Fruit fly (Drosophila melanogaster) whole organism: ENCODE data around the gene Pph13.

ENCODE experiments used
- CG8478 ChIP-seq: fragments of >200 bp; optimal IDR thresholded peaks from 2 replicates; lab custom pipeline; 2018; ENCODE audit warnings: inconsistent platforms
- Dll ChIP-seq: fragments of >200 bp; optimal IDR thresholded peaks from 2 replicates; lab custom pipeline; 2017
- EcR ChIP-seq, 2 experiments: fragments of >200 bp; optimal IDR thresholded peaks; 2 replicates each; lab custom pipeline; 2017; ENCODE audit warnings: missing biosample characterization in 2 of 2, missing genetic modification characterization in 2 of 2, missing genetic modification reagents in 2 of 2
- pan ChIP-seq: fragments of >200 bp; optimal IDR thresholded peaks from 2 replicates; lab custom pipeline; 2017
- psq ChIP-seq: fragments of >200 bp; optimal IDR thresholded peaks from 2 replicates; lab custom pipeline; 2017
- usp ChIP-seq: fragments of >200 bp; optimal IDR thresholded peaks from 2 replicates; lab custom pipeline; 2017; ENCODE audit warnings: missing biosample characterization, missing genetic modification characterization, mixed read lengths

DNA sequence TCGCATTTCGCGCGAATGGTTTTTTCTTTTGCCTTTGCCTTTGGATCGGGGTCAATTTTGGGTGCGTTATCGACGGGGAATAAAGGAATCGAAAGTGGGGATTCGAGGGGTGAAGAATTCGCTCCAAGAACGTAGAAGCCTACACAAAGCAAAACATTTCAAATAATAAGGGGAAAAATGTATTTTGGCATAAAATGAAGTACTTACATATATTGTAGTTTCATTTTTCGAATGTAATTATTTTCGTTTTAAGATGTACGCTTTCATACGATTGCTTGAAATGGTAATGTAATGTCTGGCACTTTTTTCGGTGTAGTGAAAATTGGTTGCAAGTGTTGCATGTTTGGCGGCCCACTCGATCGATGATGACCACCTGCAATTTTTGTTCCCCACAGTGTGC lies 37.7 kb downstream of the Pph13 start:
- TF ChIP-seq pan (lab: Kevin White, UChicago) = no peak
- TF ChIP-seq usp (GFP tag; lab: Kevin White, UChicago) = no peak
- no peak for TF ChIP-seq psq
- no peak for TF ChIP-seq CG8478
- TF ChIP-seq EcR (GFP tag; optimal IDR thresholded peaks at IDR 0.05; lab: Kevin White, UChicago) = no peak
- no peak for TF ChIP-seq Dll (lab: Kevin White, UChicago)
